Worm (Caenorhabditis elegans) whole organism, early embryonic: ENCODE results near the gene set-26.
"Not testable (repeated sequence)": the region's sequence is repeated elsewhere in the genome, so short reads cannot be mapped to it uniquely, and the experiment has no call there.

Source experiments
- B0310.2 ChIP-seq: sonication (generic microtip); optimal IDR thresholded peaks from 2 replicates; lab custom pipeline; 2016; ENCODE audit warnings: mild to moderate bottlenecking, missing genetic modification characterization, missing compliant biosample characterization
- F13C5.2 ChIP-seq: sonication (generic microtip); optimal IDR thresholded peaks from 2 replicates; lab custom pipeline; 2017; ENCODE audit warnings: mild to moderate bottlenecking, missing genetic modification characterization, inconsistent platforms, missing compliant biosample characterization
- aly-1 ChIP-seq: sonication (generic microtip); optimal IDR thresholded peaks from 2 replicates; lab custom pipeline; 2016; ENCODE audit warnings: missing genetic modification characterization, missing compliant biosample characterization
- ama-1 ChIP-seq: fragments of 150-350 bp; optimal IDR thresholded peaks from 2 replicates; lab custom pipeline; 2014
- ceh-13 ChIP-seq: fragments of 200-800 bp; sonication (Bioruptor generic); optimal IDR thresholded peaks from 2 replicates; lab custom pipeline; 2018; ENCODE audit warnings: mild to moderate bottlenecking, missing genetic modification characterization, missing compliant biosample characterization
- ceh-36 ChIP-seq: sonication (generic microtip); optimal IDR thresholded peaks from 2 replicates; lab custom pipeline; 2016; ENCODE audit warnings: missing genetic modification characterization, inconsistent platforms, missing compliant biosample characterization
- ets-7 ChIP-seq: sonication (generic microtip); optimal IDR thresholded peaks from 2 replicates; lab custom pipeline; 2016; ENCODE audit warnings: missing genotype, missing genetic modification characterization, missing compliant biosample characterization
- flt-1 ChIP-seq: fragments of 200-800 bp; sonication (Bioruptor generic); IDR thresholded peaks from 2 replicates; pipeline ENCODE4 v1.3.6; 2022; ENCODE audit warnings: missing genetic modification characterization, missing compliant biosample characterization
- hmbx-1 ChIP-seq: sonication (generic microtip); optimal IDR thresholded peaks from 2 replicates; lab custom pipeline; 2016; ENCODE audit warnings: mild to moderate bottlenecking, missing genetic modification characterization, missing compliant biosample characterization
- hmg-4 ChIP-seq: fragments of 200-800 bp; sonication (Bioruptor generic); optimal IDR thresholded peaks from 2 replicates; lab custom pipeline; 2018; ENCODE audit warnings: mild to moderate bottlenecking, missing genetic modification characterization, missing compliant biosample characterization
- hnd-1 ChIP-seq: sonication (generic microtip); optimal IDR thresholded peaks from 2 replicates; lab custom pipeline; 2016; ENCODE audit warnings: missing genetic modification characterization, missing compliant biosample characterization
- pes-1 ChIP-seq: fragments of 200-800 bp; sonication (Bioruptor generic); IDR thresholded peaks from 2 replicates; pipeline ENCODE4 v1.3.6; 2022; ENCODE audit warnings: missing genetic modification reagents, missing genetic modification characterization, missing compliant biosample characterization
- scrt-1 ChIP-seq: fragments of 200-800 bp; sonication (Bioruptor generic); IDR thresholded peaks from 2 replicates; pipeline ENCODE4 v1.3.6; 2022; ENCODE audit warnings: missing genetic modification characterization, missing compliant biosample characterization
- sea-1 ChIP-seq: fragments of 200-800 bp; sonication (Bioruptor generic); conservative IDR thresholded peaks from 2 replicates; pipeline ENCODE4 v1.3.6; 2022; ENCODE audit warnings: missing genetic modification characterization, missing compliant biosample characterization
- tbx-11 ChIP-seq: fragments of 200-800 bp; sonication (Bioruptor generic); IDR thresholded peaks from 2 replicates; pipeline ENCODE4 v1.3.6; 2022; ENCODE audit warnings: missing genetic modification characterization, missing compliant biosample characterization
- tbx-37 ChIP-seq: fragments of 200-800 bp; sonication (Bioruptor generic); conservative IDR thresholded peaks from 2 replicates; pipeline ENCODE4 v1.3.6; 2022; ENCODE audit warnings: missing genetic modification reagents, missing genetic modification characterization, missing compliant biosample characterization
- tra-4 ChIP-seq: sonication (generic microtip); optimal IDR thresholded peaks from 2 replicates; lab custom pipeline; 2017; ENCODE audit warnings: missing genetic modification characterization, missing compliant biosample characterization

set-26 gene

ce11 chrIV:16655783-16656182 is at the start of gene set-26:
set-26 (minus strand) TSS chrIV:16655883.
- not testable (repeated sequence) for TF ChIP-seq tbx-37 (GFP tag; lab: Robert Waterston, UW); flt-1 (GFP tag; lab: Robert Waterston, UW); B0310.2

- TF ChIP-seq ets-7: no peak
- no peak for TF ChIP-seq ceh-36 (tag; lab: Kevin White, UChicago)
- TF ChIP-seq B0310.2: no peak
- TF ChIP-seq pes-1: no peak
- no peak for TF ChIP-seq F13C5.2 (tag; lab: Kevin White, UChicago)
- TF ChIP-seq ceh-13 (GFP tag; lab: Kevin White, UChicago): no peak
- no peak for TF ChIP-seq tbx-11 (GFP tag; lab: Robert Waterston, UW)
- no peak for TF ChIP-seq tra-4 (tag; lab: Kevin White, UChicago)
- TF ChIP-seq sea-1: no peak
- TF ChIP-seq ama-1 (lab: Kevin White, UChicago): no peak
- no peak for TF ChIP-seq flt-1 (GFP tag; lab: Robert Waterston, UW)
- no peak for TF ChIP-seq scrt-1 (GFP tag; lab: Robert Waterston, UW)
- no peak for TF ChIP-seq hmg-4 (GFP tag; lab: Kevin White, UChicago)
- TF ChIP-seq tbx-37 (GFP tag; lab: Robert Waterston, UW): no peak
- no peak for TF ChIP-seq hmbx-1 (tag; lab: Kevin White, UChicago)
- no peak for TF ChIP-seq aly-1 (tag; lab: Kevin White, UChicago)
- TF ChIP-seq hnd-1 (tag; lab: Kevin White, UChicago): no peak
Observed at ce11 chrIV:16696422-16696821, 40.7 kb upstream of the set-26 start.

- TF ChIP-seq pes-1 (no peak), ama-1 (lab: Kevin White, UChicago) (no peak), tbx-11 (GFP tag; lab: Robert Waterston, UW) (no peak), sea-1 (no peak), hmbx-1 (tag; lab: Kevin White, UChicago) (no peak), B0310.2 (no peak), tra-4 (tag; lab: Kevin White, UChicago) (no peak), scrt-1 (GFP tag; lab: Robert Waterston, UW) (no peak), flt-1 (GFP tag; lab: Robert Waterston, UW) (no peak), ceh-36 (tag; lab: Kevin White, UChicago) (no peak), tbx-37 (GFP tag; lab: Robert Waterston, UW) (no peak), ceh-13 (GFP tag; lab: Kevin White, UChicago) (no peak), hmg-4 (GFP tag; lab: Kevin White, UChicago) (no peak)
Observed at ce11 chrIV:16694567-16694966, 38.9 kb upstream of the set-26 start, which contains the start of gene Y51H4A.941. Y51H4A.941 (minus strand) TSS chrIV:16694667.

- TF ChIP-seq tbx-11 (GFP tag; lab: Robert Waterston, UW) (peak; percentile 54; the same call in 1 of the 2 replicates), sea-1 (0 out of 2 replicates have a peak, but pooled peaks have one; percentile 17), flt-1 (GFP tag; lab: Robert Waterston, UW) (peak; percentile 75), tra-4 (tag; lab: Kevin White, UChicago) (no peak), hmg-4 (GFP tag; lab: Kevin White, UChicago) (no peak), aly-1 (tag; lab: Kevin White, UChicago) (peak; percentile 6), scrt-1 (GFP tag; lab: Robert Waterston, UW) (peak; percentile 69; the same call in 1 of the 2 replicates), B0310.2 (peak; percentile 8), ceh-36 (tag; lab: Kevin White, UChicago) (peak; percentile 57), hmbx-1 (tag; lab: Kevin White, UChicago) (no peak), pes-1 (peak; percentile 77), tbx-37 (GFP tag; lab: Robert Waterston, UW) (peak; percentile 56; the same call in 1 of the 2 replicates), F13C5.2 (tag; lab: Kevin White, UChicago) (peak; percentile 25), hnd-1 (tag; lab: Kevin White, UChicago) (peak; percentile 30), ama-1 (lab: Kevin White, UChicago) (no peak), ets-7 (no peak), ceh-13 (GFP tag; lab: Kevin White, UChicago) (peak; percentile 48)
Observed at ce11 chrIV:16684224-16684623, 28.5 kb upstream of the set-26 start.

- TF ChIP-seq tbx-37 (GFP tag; lab: Robert Waterston, UW): peak; percentile 32; the same call in 1 of the 2 replicates
Observed at ce11 chrIV:16681812-16682211, 26.1 kb upstream of the set-26 start.

ce11 chrIV:16664020-16664419 is 8.3 kb upstream of the set-26 start, which contains the start of gene sta-1:
sta-1 (plus strand) TSS chrIV:16664320.
- not testable (repeated sequence) for TF ChIP-seq hmbx-1 (tag; lab: Kevin White, UChicago); ceh-13 (GFP tag; lab: Kevin White, UChicago); scrt-1 (GFP tag; lab: Robert Waterston, UW)

ce11 chrIV:16663591-16663990 is 7.9 kb upstream of the set-26 start:
- TF ChIP-seq tbx-37 (GFP tag; lab: Robert Waterston, UW) (no peak), hmbx-1 (tag; lab: Kevin White, UChicago) (no peak), ceh-13 (GFP tag; lab: Kevin White, UChicago) (no peak), ama-1 (lab: Kevin White, UChicago) (no peak), pes-1 (no peak), tra-4 (tag; lab: Kevin White, UChicago) (no peak), B0310.2 (no peak), tbx-11 (GFP tag; lab: Robert Waterston, UW) (no peak), aly-1 (tag; lab: Kevin White, UChicago) (no peak), hnd-1 (tag; lab: Kevin White, UChicago) (no peak), hmg-4 (GFP tag; lab: Kevin White, UChicago) (no peak), ets-7 (no peak), flt-1 (GFP tag; lab: Robert Waterston, UW) (no peak), F13C5.2 (tag; lab: Kevin White, UChicago) (no peak), ceh-36 (tag; lab: Kevin White, UChicago) (no peak), sea-1 (no peak), scrt-1 (GFP tag; lab: Robert Waterston, UW) (no peak)
